Fruit fly (Drosophila melanogaster): Measurements from ENCODE around the gene GCC185.

The GCC185 gene

DNA sequence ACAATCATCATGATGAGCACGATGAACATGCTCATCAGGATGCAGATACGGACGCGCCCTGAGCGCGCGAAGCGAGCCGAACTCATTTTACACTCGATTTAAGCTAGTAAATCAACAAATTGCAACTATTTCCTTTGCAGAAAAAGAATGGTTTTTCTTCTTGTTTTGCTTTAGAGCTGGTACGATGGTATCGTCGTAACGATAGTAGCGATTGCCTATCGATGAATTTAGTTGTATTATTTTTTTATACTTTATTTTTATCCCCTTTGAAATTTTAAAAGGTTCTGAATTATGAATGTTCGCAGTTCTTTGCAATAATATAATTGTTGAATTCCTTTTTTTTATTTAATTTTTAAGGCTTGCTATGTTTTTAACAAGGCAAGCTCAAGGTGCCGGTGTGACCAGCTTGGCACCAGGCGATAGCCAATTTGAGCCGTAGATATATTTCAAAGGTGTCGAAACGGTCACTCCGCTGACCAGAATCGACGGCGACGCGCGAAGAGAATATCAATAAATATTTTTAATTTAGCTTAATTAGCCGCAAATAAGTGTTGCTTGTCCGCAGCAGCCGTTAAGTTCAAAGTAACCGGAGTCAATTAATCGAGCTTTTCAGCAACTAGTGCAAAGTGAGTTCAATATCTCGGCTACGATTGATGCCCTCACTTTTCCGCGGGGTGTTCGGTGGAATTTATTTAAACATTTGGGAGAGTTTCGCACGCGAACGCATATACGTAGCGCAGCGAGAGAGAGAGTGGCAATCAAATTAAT is 43.1 kb upstream of the GCC185 start, which contains the start of the genes CG12213 and GC1 (continued):
- TF ChIP-seq BEAF-32 (GFP tag; optimal IDR thresholded peaks at IDR 0.05) (peak; percentile 99), row (GFP tag; IDR thresholded peaks at IDR 0.05) (peak; percentile 82), grn (GFP tag; optimal IDR thresholded peaks at IDR 0.05) (peak; percentile 44), CG9727 (GFP tag; optimal IDR thresholded peaks at IDR 0.05) (peak; percentile 55), CG2712 (tag; optimal IDR thresholded peaks at IDR 0.05) (peak; percentile 58), gcm (GFP tag; optimal IDR thresholded peaks at IDR 0.05) (no peak), CG33213 (GFP tag; optimal IDR thresholded peaks at IDR 0.05) (peak; percentile 49), Max (GFP tag; optimal IDR thresholded peaks at IDR 0.05) (peak; percentile 55), Hsf (GFP tag; optimal IDR thresholded peaks at IDR 0.05) (peak; percentile 34), zfh2 (GFP tag; optimal IDR thresholded peaks at IDR 0.05) (peak; percentile 16), CG2875 (GFP tag; optimal IDR thresholded peaks at IDR 0.05) (no peak), crp (GFP tag; optimal IDR thresholded peaks at IDR 0.05) (peak in 1 of 2 experiments; percentile 48), vvl (GFP tag; IDR thresholded peaks at IDR 0.05) (peak; percentile 10; the same call in 1 of the 2 replicates), nerfin-2 (GFP tag; IDR thresholded peaks at IDR 0.05; ENCODE audit: partially characterized antibody) (peak; percentile 95), amos (GFP tag; IDR thresholded peaks at IDR 0.05; ENCODE audit: partially characterized antibody) (peak; percentile 99), ap (GFP tag; IDR thresholded peaks at IDR 0.05) (no peak), Atf6 (GFP tag; IDR thresholded peaks at IDR 0.05) (no peak), CG31441 (GFP tag; IDR thresholded peaks at IDR 0.05) (peak; percentile 45; the same call in 1 of the 2 replicates), toy (GFP tag; IDR thresholded peaks at IDR 0.05) (no peak), run (tag; optimal IDR thresholded peaks at IDR 0.05) (peak; percentile 0), Dll (GFP tag; IDR thresholded peaks at IDR 0.05; ENCODE audit: partially characterized antibody) (peak; percentile 99), CG11696 (GFP tag; IDR thresholded peaks at IDR 0.05) (no peak), CrebB (tag; optimal IDR thresholded peaks at IDR 0.05) (no peak), ken (GFP tag; IDR thresholded peaks at IDR 0.05) (no peak), Mes4 (GFP tag; optimal IDR thresholded peaks at IDR 0.05) (no peak), CHES-1-like (GFP tag; optimal IDR thresholded peaks at IDR 0.05) (peak; percentile 53), CG10267 (tag; optimal IDR thresholded peaks at IDR 0.05) (peak; percentile 82), Bgb (GFP tag; IDR thresholded peaks at IDR 0.05; ENCODE audit: partially characterized antibody) (peak; percentile 98), hth (optimal IDR thresholded peaks at IDR 0.05) (no peak), Mad (GFP tag; optimal IDR thresholded peaks at IDR 0.05) (peak; percentile 20), schlank (tag; optimal IDR thresholded peaks at IDR 0.05) (no peak), CG30403 (GFP tag; optimal IDR thresholded peaks at IDR 0.05) (peak; percentile 44), CG18599 (GFP tag; optimal IDR thresholded peaks at IDR 0.05) (no peak), CG14710 (tag; optimal IDR thresholded peaks at IDR 0.05) (peak; percentile 89), tll (GFP tag; optimal IDR thresholded peaks at IDR 0.05) (peak in 1 of 2 experiments; percentile 4), CG2678 (tag; optimal IDR thresholded peaks at IDR 0.05) (peak; percentile 11), fd3F (GFP tag; optimal IDR thresholded peaks at IDR 0.05) (no peak), esg (GFP tag; conservative IDR thresholded peaks at IDR 0.05) (no peak), CG17612 (GFP tag; IDR thresholded peaks at IDR 0.05) (no peak), CG12299 (tag; optimal IDR thresholded peaks at IDR 0.05) (peak; percentile 24), YL-1 (GFP tag; optimal IDR thresholded peaks at IDR 0.05) (peak; percentile 68), Hr51 (GFP tag; optimal IDR thresholded peaks at IDR 0.05) (peak in 1 of 2 experiments; percentile 9), caup (GFP tag; optimal IDR thresholded peaks at IDR 0.05; ENCODE audit: severe bottlenecking) (no peak), Fer1 (GFP tag; optimal IDR thresholded peaks at IDR 0.05) (no peak), pzg (GFP tag; optimal IDR thresholded peaks at IDR 0.05) (peak; percentile 80), Hmr (GFP tag; optimal IDR thresholded peaks at IDR 0.05) (peak; percentile 37), HmgZ (tag; optimal IDR thresholded peaks at IDR 0.05) (peak; percentile 21), HLH4C (GFP tag; IDR thresholded peaks at IDR 0.05; ENCODE audit: partially characterized antibody) (peak; percentile 97)

Measured in whole organism, embryonic.